Fruit fly (Drosophila melanogaster) whole organism, embryonic: ENCODE results near the gene Mrgn1.

Source experiments
- Bgb ChIP-seq: fragments of 200-800 bp; sonication (Bioruptor generic); IDR thresholded peaks from 2 replicates; pipeline ENCODE4 v1.3.6; 2022; ENCODE audit warnings: missing biosample characterization, missing genetic modification characterization; ENCODE audit not compliant: partially characterized antibody
- CG12071 ChIP-seq: fragments of 200-800 bp; sonication (Bioruptor generic); optimal IDR thresholded peaks from 3 replicates; lab custom pipeline; 2018; ENCODE audit warnings: missing biosample characterization, mild to moderate bottlenecking, missing genetic modification characterization
- CG12236 ChIP-seq: fragments of 200-800 bp; sonication (Bioruptor generic); optimal IDR thresholded peaks from 2 replicates; lab custom pipeline; 2016; ENCODE audit warnings: missing biosample characterization, missing genetic modification characterization
- CG13287 ChIP-seq: fragments of 200-800 bp; sonication (Bioruptor generic); IDR thresholded peaks from 2 replicates; pipeline ENCODE4 v1.3.6; 2022; ENCODE audit warnings: missing biosample characterization, missing genetic modification characterization; ENCODE audit not compliant: partially characterized antibody
- CG13624 ChIP-seq: fragments of 200-800 bp; sonication (Bioruptor generic); optimal IDR thresholded peaks from 2 replicates; lab custom pipeline; 2016; ENCODE audit warnings: missing biosample characterization, missing genetic modification characterization
- CG15514 ChIP-seq: fragments of 200-800 bp; sonication (Bioruptor generic); optimal IDR thresholded peaks from 3 replicates; lab custom pipeline; 2017; ENCODE audit warnings: missing biosample characterization, missing genetic modification characterization, mild to moderate bottlenecking, moderate library complexity, missing genetic modification reagents
- CG16863 ChIP-seq: fragments of 200-800 bp; sonication (Bioruptor generic); optimal IDR thresholded peaks from 3 replicates; lab custom pipeline; 2016; ENCODE audit warnings: missing biosample characterization, missing genetic modification characterization
- CG2199 ChIP-seq: fragments of 200-800 bp; sonication (Bioruptor generic); IDR thresholded peaks from 3 replicates; pipeline ENCODE4 v1.3.6; 2022; ENCODE audit warnings: missing biosample characterization, missing genetic modification characterization
- CG2202 ChIP-seq: fragments of 200-800 bp; sonication (Bioruptor generic); optimal IDR thresholded peaks from 2 replicates; lab custom pipeline; 2018; ENCODE audit warnings: missing biosample characterization, mild to moderate bottlenecking, missing genetic modification characterization
- CG31365 ChIP-seq: fragments of 200-800 bp; sonication (Bioruptor generic); optimal IDR thresholded peaks from 2 replicates; lab custom pipeline; 2018; ENCODE audit warnings: missing biosample characterization, mild to moderate bottlenecking, missing genetic modification characterization
- CG33213 ChIP-seq: fragments of 200-800 bp; sonication (Bioruptor generic); optimal IDR thresholded peaks from 3 replicates; lab custom pipeline; 2016; ENCODE audit warnings: missing biosample characterization, missing genetic modification characterization
- CG34376 ChIP-seq: fragments of 200-800 bp; sonication (Bioruptor generic); optimal IDR thresholded peaks from 2 replicates; lab custom pipeline; 2018; ENCODE audit warnings: missing biosample characterization, mild to moderate bottlenecking, missing genetic modification characterization
- CG4328 ChIP-seq: fragments of 200-800 bp; sonication (Bioruptor generic); optimal IDR thresholded peaks from 3 replicates; lab custom pipeline; 2017; ENCODE audit warnings: missing biosample characterization, missing genetic modification reagents, missing genetic modification characterization
- CG4360 ChIP-seq: fragments of 200-800 bp; sonication (Bioruptor generic); IDR thresholded peaks from 2 replicates; pipeline ENCODE4 v1.3.6; 2022; ENCODE audit warnings: missing biosample characterization, missing genetic modification characterization
- CG6272 ChIP-seq: fragments of 200-800 bp; sonication (Bioruptor generic); IDR thresholded peaks from 2 replicates; pipeline ENCODE4 v1.3.6; 2022; ENCODE audit warnings: missing biosample characterization, missing genetic modification characterization
- CG8281 ChIP-seq: fragments of 200-800 bp; sonication (Bioruptor generic); optimal IDR thresholded peaks from 2 replicates; lab custom pipeline; 2018; ENCODE audit warnings: missing biosample characterization, mild to moderate bottlenecking, missing genetic modification characterization, moderate library complexity
- CG8359 ChIP-seq: fragments of 200-800 bp; sonication (Bioruptor generic); optimal IDR thresholded peaks from 2 replicates; lab custom pipeline; 2017; ENCODE audit warnings: missing biosample characterization, mild to moderate bottlenecking, missing genetic modification characterization, borderline replicate concordance
- CG8944 ChIP-seq: fragments of 200-800 bp; sonication (Bioruptor generic); optimal IDR thresholded peaks from 3 replicates; lab custom pipeline; 2016; ENCODE audit warnings: missing biosample characterization, missing genetic modification characterization
- CG9932 ChIP-seq: fragments of 200-800 bp; sonication (Bioruptor generic); IDR thresholded peaks from 2 replicates; pipeline ENCODE4 v1.3.6; 2022; ENCODE audit warnings: missing biosample characterization, missing genetic modification characterization
- CkIIα-i1 ChIP-seq: fragments of 200-800 bp; sonication (Bioruptor generic); IDR thresholded peaks from 2 replicates; pipeline ENCODE4 v1.3.6; 2022; ENCODE audit warnings: missing biosample characterization, missing genetic modification characterization
- E2f2 ChIP-seq: fragments of 200-800 bp; sonication (Bioruptor generic); IDR thresholded peaks from 2 replicates; pipeline ENCODE4 v1.3.6; 2022; ENCODE audit warnings: missing biosample characterization, missing genetic modification characterization
- Ets97D ChIP-seq: fragments of 200-800 bp; sonication (Bioruptor generic); optimal IDR thresholded peaks from 3 replicates; lab custom pipeline; 2016; ENCODE audit warnings: missing biosample characterization, missing genetic modification characterization
- Fer3 ChIP-seq: fragments of 200-800 bp; sonication (Bioruptor generic); optimal IDR thresholded peaks from 2 replicates; lab custom pipeline; 2018; ENCODE audit warnings: missing biosample characterization, mild to moderate bottlenecking, missing genetic modification characterization, moderate library complexity
- GATAe ChIP-seq: fragments of 200-800 bp; sonication (Bioruptor generic); conservative IDR thresholded peaks from 2 replicates; pipeline ENCODE4 v1.3.6; 2022; ENCODE audit warnings: missing biosample characterization, missing genetic modification characterization
- Hr39 ChIP-seq: fragments of >200 bp; optimal IDR thresholded peaks from 2 replicates; lab custom pipeline; 2017
- Kr ChIP-seq: fragments of 200-800 bp; sonication (Bioruptor generic); optimal IDR thresholded peaks from 2 replicates; lab custom pipeline; 2017; ENCODE audit warnings: missing biosample characterization, mild to moderate bottlenecking, missing genetic modification characterization
- Meics ChIP-seq: fragments of 200-800 bp; sonication (Bioruptor generic); optimal IDR thresholded peaks from 2 replicates; lab custom pipeline; 2017; ENCODE audit warnings: missing biosample characterization, mild to moderate bottlenecking, missing genetic modification characterization
- Poxn ChIP-seq: fragments of 200-800 bp; sonication (Bioruptor generic); IDR thresholded peaks from 2 replicates; pipeline ENCODE4 v1.3.6; 2022; ENCODE audit warnings: missing biosample characterization, missing genetic modification characterization
- Six4 ChIP-seq: fragments of 200-800 bp; sonication (Bioruptor generic); optimal IDR thresholded peaks from 2 replicates; lab custom pipeline; 2016; ENCODE audit warnings: missing biosample characterization, missing genetic modification characterization
- Sry-δ ChIP-seq: fragments of 200-800 bp; sonication (Bioruptor generic); optimal IDR thresholded peaks from 2 replicates; lab custom pipeline; 2016; ENCODE audit warnings: missing biosample characterization, missing genetic modification characterization
- Trl ChIP-seq, 3 experiments: fragments of >200 bp in 2 of 3; fragments of 200-800 bp in 1 of 3; sonication (Bioruptor generic) in 1 of 3; optimal IDR thresholded peaks; 2 replicates in 1 of 3; 3 replicates in 2 of 3; lab custom pipeline; 2016 to 2017; ENCODE audit warnings: missing biosample characterization in 1 of 3, missing genetic modification characterization in 1 of 3
- Vsx1 ChIP-seq: fragments of 200-800 bp; sonication (Bioruptor generic); optimal IDR thresholded peaks from 2 replicates; lab custom pipeline; 2017; ENCODE audit warnings: missing biosample characterization, mild to moderate bottlenecking, missing genetic modification characterization, missing genetic modification reagents
- al ChIP-seq: fragments of 200-800 bp; sonication (Bioruptor generic); IDR thresholded peaks from 2 replicates; pipeline ENCODE4 v1.3.6; 2022; ENCODE audit warnings: missing biosample characterization, missing genetic modification characterization
- ap ChIP-seq: fragments of 200-800 bp; sonication (Bioruptor generic); IDR thresholded peaks from 2 replicates; pipeline ENCODE4 v1.3.6; 2022; ENCODE audit warnings: missing biosample characterization, missing genetic modification characterization
- cas ChIP-seq: fragments of 200-800 bp; sonication (Bioruptor generic); IDR thresholded peaks from 2 replicates; pipeline ENCODE4 v1.3.6; 2022; ENCODE audit warnings: missing biosample characterization, missing genetic modification characterization
- caup ChIP-seq: fragments of 200-800 bp; sonication (Bioruptor generic); optimal IDR thresholded peaks from 3 replicates; lab custom pipeline; 2017; ENCODE audit warnings: missing biosample characterization, mild to moderate bottlenecking, missing genetic modification characterization, moderate library complexity; ENCODE audit not compliant: severe bottlenecking
- chif ChIP-seq, 2 experiments: fragments of 200-800 bp; sonication (Bioruptor generic); optimal IDR thresholded peaks; 3 replicates each; lab custom pipeline; 2016; ENCODE audit warnings: missing biosample characterization in 2 of 2, missing genetic modification characterization in 2 of 2
- exex ChIP-seq: fragments of 200-800 bp; sonication (Bioruptor generic); optimal IDR thresholded peaks from 4 replicates; lab custom pipeline; 2018; ENCODE audit warnings: missing biosample characterization, mild to moderate bottlenecking, missing genetic modification characterization, moderate library complexity
- fd96Cb ChIP-seq: fragments of 200-800 bp; sonication (Bioruptor generic); optimal IDR thresholded peaks from 2 replicates; lab custom pipeline; 2018; ENCODE audit warnings: missing biosample characterization, mild to moderate bottlenecking, missing genetic modification characterization, moderate library complexity
- gce ChIP-seq: fragments of 200-800 bp; sonication (Bioruptor generic); IDR thresholded peaks from 3 replicates; pipeline ENCODE4 v1.3.6; 2022; ENCODE audit warnings: missing biosample characterization, missing genetic modification characterization
- grn ChIP-seq: fragments of 200-800 bp; sonication (Bioruptor generic); optimal IDR thresholded peaks from 3 replicates; lab custom pipeline; 2017; ENCODE audit warnings: missing biosample characterization, missing genetic modification characterization
- kni ChIP-seq: fragments of 200-800 bp; sonication (Bioruptor generic); optimal IDR thresholded peaks from 3 replicates; lab custom pipeline; 2017; ENCODE audit warnings: mild to moderate bottlenecking, missing biosample characterization, missing genetic modification reagents, missing genetic modification characterization
- knrl ChIP-seq: fragments of 200-800 bp; sonication (Bioruptor generic); IDR thresholded peaks from 3 replicates; pipeline ENCODE4 v1.3.6; 2022; ENCODE audit warnings: missing biosample characterization, missing genetic modification characterization; ENCODE audit not compliant: partially characterized antibody
- pnt ChIP-seq: fragments of 200-800 bp; sonication (Bioruptor generic); optimal IDR thresholded peaks from 3 replicates; lab custom pipeline; 2016; ENCODE audit warnings: missing biosample characterization, missing genetic modification characterization
- repo ChIP-seq: fragments of 200-800 bp; sonication (Bioruptor generic); optimal IDR thresholded peaks from 2 replicates; lab custom pipeline; 2016; ENCODE audit warnings: missing biosample characterization, missing genetic modification characterization
- rib ChIP-seq: fragments of 200-800 bp; sonication (Bioruptor generic); IDR thresholded peaks from 2 replicates; pipeline ENCODE4 v1.3.6; 2022; ENCODE audit warnings: missing biosample characterization, missing genetic modification characterization
- sqz ChIP-seq: fragments of 200-800 bp; sonication (Bioruptor generic); optimal IDR thresholded peaks from 3 replicates; lab custom pipeline; 2018; ENCODE audit warnings: missing biosample characterization, mild to moderate bottlenecking, missing genetic modification characterization
- sug ChIP-seq: fragments of 200-800 bp; optimal IDR thresholded peaks from 2 replicates; lab custom pipeline; 2019; ENCODE audit warnings: missing biosample characterization, mild to moderate bottlenecking, missing genetic modification characterization, moderate library complexity
- unpg ChIP-seq: fragments of 200-800 bp; sonication (Bioruptor generic); optimal IDR thresholded peaks from 3 replicates; lab custom pipeline; 2018; ENCODE audit warnings: missing biosample characterization, mild to moderate bottlenecking, missing genetic modification characterization, moderate library complexity

The Mrgn1 gene

DNA sequence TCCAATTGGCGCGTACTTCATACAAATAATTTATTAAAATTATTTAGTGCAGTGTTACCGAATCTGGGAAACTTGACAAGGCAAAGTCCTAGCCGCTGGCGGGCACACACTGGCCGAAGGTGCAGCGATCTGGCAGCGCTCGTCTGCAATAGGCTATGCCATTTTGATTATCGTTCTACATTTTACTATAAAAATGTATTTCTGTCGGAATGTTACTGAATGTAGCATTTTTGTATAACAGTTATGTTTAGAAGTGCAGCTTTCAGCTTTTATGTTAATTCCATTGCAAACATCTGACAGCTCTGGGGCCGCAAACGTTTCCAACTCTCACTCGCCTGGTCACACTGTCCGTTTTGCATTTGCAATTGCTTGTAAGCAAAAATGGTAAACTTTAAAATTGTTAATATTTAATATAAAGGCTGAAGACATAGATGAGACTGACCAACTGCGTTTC lies 22.8 kb upstream of the Mrgn1 start, which contains the start of gene Grip91 (continued):
- TF ChIP-seq CG2202 (tag; lab: Kevin White, UChicago) (no peak), CG4328 (GFP tag; lab: Kevin White, UChicago) (no peak), CG4360 (no peak), Ets97D (GFP tag; lab: Kevin White, UChicago) (peak; percentile 67), Trl (optimal IDR thresholded peaks at IDR 0.05; lab: Kevin White, UChicago) (peak in 1 of 2 experiments; percentile 7), Trl (GFP tag; optimal IDR thresholded peaks at IDR 0.05; lab: Kevin White, UChicago) (no peak), fd96Cb (tag; lab: Kevin White, UChicago) (no peak), knrl (GFP tag; lab: Robert Waterston, UW) (0 out of 3 replicates have a peak, but pooled peaks have one; percentile 50), CG34376 (GFP tag; lab: Kevin White, UChicago) (peak; percentile 4), CG13624 (GFP tag; lab: Kevin White, UChicago) (peak; percentile 22)

dm6 chrX:13740992-13741391 lies 19.2 kb upstream of the Mrgn1 start:
- TF ChIP-seq Kr (no peak), pnt (GFP tag; lab: Kevin White, UChicago) (no peak), CG8944 (no peak), cas (GFP tag; lab: Robert Waterston, UW) (no peak), repo (GFP tag; lab: Kevin White, UChicago) (no peak), Hr39 (lab: Kevin White, UChicago) (no peak), CkIIα-i1 (GFP tag; lab: Robert Waterston, UW) (no peak), sqz (GFP tag; lab: Kevin White, UChicago) (no peak), al (GFP tag; lab: Robert Waterston, UW) (no peak), Bgb (GFP tag; lab: Robert Waterston, UW) (no peak), CG6272 (GFP tag; lab: Robert Waterston, UW) (no peak), CG9932 (GFP tag; lab: Robert Waterston, UW) (no peak), gce (GFP tag; lab: Robert Waterston, UW) (no peak), CG8359 (GFP tag; lab: Kevin White, UChicago) (no peak), chif (GFP tag; optimal IDR thresholded peaks at IDR 0.05; lab: Kevin White, UChicago) (no peak), CG8281 (tag; lab: Kevin White, UChicago) (no peak), sug (tag; lab: Kevin White, UChicago) (peak; percentile 11), CG33213 (no peak), Fer3 (tag; lab: Kevin White, UChicago) (no peak), Sry-δ (no peak), exex (peak; percentile 92), unpg (no peak), Meics (GFP tag; lab: Kevin White, UChicago) (no peak), E2f2 (GFP tag; lab: Robert Waterston, UW) (no peak), kni (GFP tag; lab: Kevin White, UChicago) (no peak), CG12236 (no peak), caup (no peak), CG34376 (GFP tag; lab: Kevin White, UChicago) (peak; percentile 16), grn (peak; percentile 15), GATAe (peak; percentile 16; the same call in 1 of the 2 replicates), Six4 (GFP tag; lab: Kevin White, UChicago) (no peak), CG16863 (GFP tag; lab: Kevin White, UChicago) (no peak), CG13287 (GFP tag; lab: Robert Waterston, UW) (no peak), Vsx1 (GFP tag; lab: Kevin White, UChicago) (peak; percentile 63), Poxn (no peak), CG31365 (tag; lab: Kevin White, UChicago) (no peak), CG12071 (no peak), rib (no peak), ap (no peak), CG15514 (GFP tag; lab: Kevin White, UChicago) (no peak), CG2199 (GFP tag; lab: Robert Waterston, UW) (no peak)
